Worm (Caenorhabditis elegans) whole organism, young adult: ENCODE results near the gene rbm-26.

Experiments
- B0019.2 ChIP-seq: fragments of 200-800 bp; sonication (Bioruptor generic); conservative IDR thresholded peaks from 2 replicates; pipeline ENCODE4 v1.3.6; 2022; ENCODE audit warnings: missing genetic modification reagents, missing genetic modification characterization, missing compliant biosample characterization
- B0261.1 ChIP-seq: sonication (generic microtip); optimal IDR thresholded peaks from 2 replicates; lab custom pipeline; 2016; ENCODE audit warnings: mild to moderate bottlenecking, missing genetic modification characterization, moderate library complexity, missing compliant biosample characterization
- F10E7.11 ChIP-seq: sonication (generic microtip); optimal IDR thresholded peaks from 2 replicates; lab custom pipeline; 2017; ENCODE audit warnings: mild to moderate bottlenecking, missing genetic modification characterization, moderate library complexity, missing compliant biosample characterization
- F22D6.2 ChIP-seq: sonication (generic microtip); optimal IDR thresholded peaks from 2 replicates; lab custom pipeline; 2016; ENCODE audit warnings: mild to moderate bottlenecking, missing genetic modification characterization, missing compliant biosample characterization
- F23B12.7 ChIP-seq: sonication (generic microtip); optimal IDR thresholded peaks from 2 replicates; lab custom pipeline; 2017; ENCODE audit warnings: missing genetic modification characterization, mild to moderate bottlenecking, missing compliant biosample characterization, antibody characterized with exemption, moderate library complexity; ENCODE audit not compliant: insufficient read depth
- F57C9.4 ChIP-seq: sonication (generic microtip); optimal IDR thresholded peaks from 2 replicates; lab custom pipeline; 2017; ENCODE audit warnings: mild to moderate bottlenecking, missing genetic modification characterization, missing compliant biosample characterization
- K11D2.4 ChIP-seq: fragments of 200-800 bp; sonication (Bioruptor generic); IDR thresholded peaks from 2 replicates; pipeline ENCODE4 v1.3.6; 2022; ENCODE audit warnings: missing genetic modification reagents, missing genetic modification characterization, missing compliant biosample characterization
- T26A5.8 ChIP-seq: sonication (generic microtip); optimal IDR thresholded peaks from 2 replicates; lab custom pipeline; 2016; ENCODE audit warnings: missing genetic modification characterization, missing compliant biosample characterization
- Y67H2A.10 ChIP-seq: fragments of 200-800 bp; sonication (Bioruptor generic); conservative IDR thresholded peaks from 2 replicates; pipeline ENCODE4 v1.3.6; 2022; ENCODE audit warnings: missing genetic modification reagents, missing genetic modification characterization, missing compliant biosample characterization
- aptf-3 ChIP-seq: fragments of 200-800 bp; sonication (Bioruptor generic); IDR thresholded peaks from 2 replicates; pipeline ENCODE4 v1.3.6; 2022; ENCODE audit warnings: missing genetic modification characterization, missing compliant biosample characterization
- atf-7 ChIP-seq: sonication (generic microtip); optimal IDR thresholded peaks from 2 replicates; lab custom pipeline; 2017; ENCODE audit warnings: mild to moderate bottlenecking, missing genetic modification characterization, missing compliant biosample characterization
- attf-3 ChIP-seq: fragments of 200-800 bp; sonication (Bioruptor generic); conservative IDR thresholded peaks from 2 replicates; pipeline ENCODE4 v1.3.6; 2022; ENCODE audit warnings: missing genetic modification reagents, missing genetic modification characterization, missing compliant biosample characterization
- bed-1 ChIP-seq: fragments of 200-800 bp; sonication (Bioruptor generic); IDR thresholded peaks from 2 replicates; pipeline ENCODE4 v1.3.6; 2022; ENCODE audit warnings: missing genetic modification reagents, missing genetic modification characterization, missing compliant biosample characterization
- bed-2 ChIP-seq: fragments of 200-800 bp; sonication (Bioruptor generic); IDR thresholded peaks from 2 replicates; pipeline ENCODE4 v1.3.6; 2022; ENCODE audit warnings: missing genetic modification reagents, missing genetic modification characterization, missing compliant biosample characterization
- ceh-40 ChIP-seq: fragments of 200-800 bp; sonication (Bioruptor generic); IDR thresholded peaks from 2 replicates; pipeline ENCODE4 v1.3.6; 2022; ENCODE audit warnings: missing genetic modification characterization, missing compliant biosample characterization
- chd-7 ChIP-seq: sonication (generic microtip); optimal IDR thresholded peaks from 2 replicates; lab custom pipeline; 2016; ENCODE audit warnings: mild to moderate bottlenecking, missing genetic modification characterization, moderate library complexity, missing compliant biosample characterization
- die-1 ChIP-seq: sonication (generic microtip); optimal IDR thresholded peaks from 2 replicates; lab custom pipeline; 2016; ENCODE audit warnings: missing genotype, mild to moderate bottlenecking, missing genetic modification characterization, missing compliant biosample characterization
- dpff-1 ChIP-seq: sonication (generic microtip); optimal IDR thresholded peaks from 2 replicates; lab custom pipeline; 2017; ENCODE audit warnings: mild to moderate bottlenecking, missing genetic modification characterization, missing compliant biosample characterization
- ets-4 ChIP-seq: fragments of 200-800 bp; sonication (Bioruptor generic); optimal IDR thresholded peaks from 2 replicates; lab custom pipeline; 2018; ENCODE audit warnings: mild to moderate bottlenecking, missing genetic modification characterization, missing compliant biosample characterization
- him-1 ChIP-seq: sonication (generic microtip); optimal IDR thresholded peaks from 2 replicates; lab custom pipeline; 2016; ENCODE audit warnings: missing genotype, missing genetic modification reagents, missing genetic modification characterization, missing compliant biosample characterization
- hlh-12 ChIP-seq: sonication (generic microtip); optimal IDR thresholded peaks from 2 replicates; lab custom pipeline; 2016; ENCODE audit warnings: missing genetic modification characterization, missing compliant biosample characterization
- hmg-20 ChIP-seq: fragments of 200-800 bp; sonication (Bioruptor generic); IDR thresholded peaks from 2 replicates; pipeline ENCODE4 v1.3.6; 2022; ENCODE audit warnings: missing genetic modification reagents, missing genetic modification characterization, missing compliant biosample characterization
- lin-35 ChIP-seq, 3 experiments: fragments of 150-350 bp in 2 of 3; sonication (generic microtip) in 1 of 3; optimal IDR thresholded peaks; 2 replicates each; lab custom pipeline; 2014 to 2018; ENCODE audit warnings: missing biosample characterization in 3 of 3, missing genetic modification characterization in 3 of 3, missing genetic modification reagents in 3 of 3
- lin-40 ChIP-seq: sonication (generic microtip); optimal IDR thresholded peaks from 2 replicates; lab custom pipeline; 2016; ENCODE audit warnings: missing genetic modification characterization, mild to moderate bottlenecking, missing compliant biosample characterization, missing genotype, missing genetic modification reagents
- lir-1 ChIP-seq: fragments of 200-800 bp; sonication (Bioruptor generic); conservative IDR thresholded peaks from 2 replicates; pipeline ENCODE4 v1.3.6; 2022; ENCODE audit warnings: missing genetic modification reagents, missing genetic modification characterization, missing compliant biosample characterization
- madf-3 ChIP-seq: fragments of 200-800 bp; sonication (Bioruptor generic); IDR thresholded peaks from 2 replicates; pipeline ENCODE4 v1.3.6; 2022; ENCODE audit warnings: missing genetic modification reagents, missing genetic modification characterization, missing compliant biosample characterization
- madf-6 ChIP-seq: fragments of 200-800 bp; sonication (Bioruptor generic); IDR thresholded peaks from 2 replicates; pipeline ENCODE4 v1.3.6; 2022; ENCODE audit warnings: missing genetic modification reagents, missing genetic modification characterization, missing compliant biosample characterization
- mes-4 ChIP-seq: sonication (generic microtip); optimal IDR thresholded peaks from 2 replicates; lab custom pipeline; 2016; ENCODE audit warnings: missing genotype, missing genetic modification characterization, missing compliant biosample characterization
- nfya-2 ChIP-seq: fragments of 200-800 bp; sonication (Bioruptor generic); IDR thresholded peaks from 2 replicates; pipeline ENCODE4 v1.3.6; 2022; ENCODE audit warnings: missing genetic modification reagents, missing genetic modification characterization, missing compliant biosample characterization
- nhr-27 ChIP-seq: fragments of 200-800 bp; sonication (Bioruptor generic); optimal IDR thresholded peaks from 2 replicates; lab custom pipeline; 2018; ENCODE audit warnings: mild to moderate bottlenecking, missing genetic modification characterization, moderate library complexity, missing compliant biosample characterization
- pha-4 ChIP-seq: fragments of 150-350 bp; sonication (generic microtip); optimal IDR thresholded peaks from 2 replicates; lab custom pipeline; 2014; ENCODE audit warnings: missing biosample characterization, missing genetic modification reagents, missing genetic modification characterization
- repo-1 ChIP-seq: sonication (generic microtip); optimal IDR thresholded peaks from 2 replicates; lab custom pipeline; 2017; ENCODE audit warnings: mild to moderate bottlenecking, missing genetic modification characterization, missing compliant biosample characterization
- sdz-38 ChIP-seq: sonication (generic microtip); optimal IDR thresholded peaks from 2 replicates; lab custom pipeline; 2016; ENCODE audit warnings: missing genotype, missing genetic modification characterization, missing compliant biosample characterization
- snpc-4 ChIP-seq, 5 experiments: fragments of 150-350 bp in 1 of 5; sonication (generic microtip) in 4 of 5; optimal IDR thresholded peaks; 2 replicates each; lab custom pipeline; 2014 to 2018; ENCODE audit warnings: missing genetic modification characterization in 5 of 5, missing biosample characterization in 3 of 5, antibody characterized with exemption in 2 of 5, mild to moderate bottlenecking in 2 of 5, missing compliant biosample characterization in 2 of 5, missing genotype in 2 of 5, moderate library complexity in 2 of 5, missing genetic modification reagents in 1 of 5
- tbx-9 ChIP-seq: sonication (generic microtip); optimal IDR thresholded peaks from 2 replicates; lab custom pipeline; 2016; ENCODE audit warnings: borderline replicate concordance, missing genetic modification characterization, inconsistent platforms, missing compliant biosample characterization
- zim-3 ChIP-seq: sonication (generic microtip); optimal IDR thresholded peaks from 2 replicates; lab custom pipeline; 2017; ENCODE audit warnings: mild to moderate bottlenecking, missing genetic modification characterization, moderate library complexity, missing compliant biosample characterization
- ztf-22 ChIP-seq: fragments of 200-800 bp; sonication (Bioruptor generic); optimal IDR thresholded peaks from 2 replicates; lab custom pipeline; 2018; ENCODE audit warnings: mild to moderate bottlenecking, missing genetic modification characterization, moderate library complexity, missing compliant biosample characterization
- ztf-26 ChIP-seq: sonication (generic microtip); optimal IDR thresholded peaks from 2 replicates; lab custom pipeline; 2017; ENCODE audit warnings: missing genetic modification characterization, missing compliant biosample characterization
- ztf-6 ChIP-seq: fragments of 200-800 bp; sonication (Bioruptor generic); IDR thresholded peaks from 2 replicates; pipeline ENCODE4 v1.3.6; 2022; ENCODE audit warnings: missing genetic modification reagents, missing genetic modification characterization, missing compliant biosample characterization

The rbm-26 gene

DNA sequence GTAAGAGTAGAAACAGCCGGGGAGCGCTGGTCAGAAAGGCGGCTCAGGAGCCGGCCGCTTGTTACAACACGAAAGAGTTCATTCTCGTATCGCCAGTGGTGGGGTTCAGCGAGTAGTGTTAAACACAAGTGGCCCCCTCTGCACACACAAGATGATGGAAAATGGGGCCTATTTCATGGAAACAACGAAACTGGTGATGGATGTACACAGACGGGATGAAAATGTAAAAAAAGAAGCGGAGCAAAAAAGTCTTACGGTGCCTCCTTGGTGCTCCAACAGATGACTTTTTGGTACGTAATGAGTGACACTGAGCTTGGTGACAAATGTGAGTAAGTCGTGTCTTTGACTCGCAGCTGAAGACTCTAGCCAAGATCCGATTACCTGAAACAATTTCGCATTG, 3.3 kb upstream of the rbm-26 start:
- TF ChIP-seq hlh-12 (tag; lab: Kevin White, UChicago) (no peak), F23B12.7 (tag; lab: Kevin White, UChicago) (no peak), Y67H2A.10 (no peak), dpff-1 (tag; lab: Kevin White, UChicago) (no peak), lin-35 (GFP tag; optimal IDR thresholded peaks at IDR 0.05; lab: Kevin White, UChicago) (no peak), snpc-4 (GFP tag; optimal IDR thresholded peaks at IDR 0.05; lab: Kevin White, UChicago) (no peak), snpc-4 (tag; optimal IDR thresholded peaks at IDR 0.05; lab: Kevin White, UChicago) (no peak), mes-4 (no peak), zim-3 (tag; lab: Kevin White, UChicago) (no peak), nfya-2 (GFP tag; lab: Robert Waterston, UW) (no peak), bed-2 (no peak), ceh-40 (no peak), T26A5.8 (tag; lab: Kevin White, UChicago) (no peak), pha-4 (tag; lab: Kevin White, UChicago) (no peak), chd-7 (tag; lab: Kevin White, UChicago) (no peak), him-1 (tag; lab: Kevin White, UChicago) (no peak)

ce11 chrIII:5709224-5709623, 2.1 kb upstream of the rbm-26 start, which contains the start of gene hpo-28:
hpo-28 (minus strand) TSS chrIII:5709324.
- TF ChIP-seq K11D2.4 (GFP tag; lab: Robert Waterston, UW) (no peak), die-1 (no peak), ets-4 (GFP tag; lab: Kevin White, UChicago) (no peak), ztf-6 (no peak), hmg-20 (GFP tag; lab: Robert Waterston, UW) (no peak), B0261.1 (no peak), lir-1 (GFP tag; lab: Robert Waterston, UW) (no peak), F57C9.4 (tag; lab: Kevin White, UChicago) (no peak), sdz-38 (tag; lab: Kevin White, UChicago) (no peak), ztf-26 (tag; lab: Kevin White, UChicago) (no peak), F10E7.11 (tag; lab: Kevin White, UChicago) (no peak), madf-3 (GFP tag; lab: Robert Waterston, UW) (no peak), madf-6 (GFP tag; lab: Robert Waterston, UW) (no peak), atf-7 (tag; lab: Kevin White, UChicago) (no peak), B0019.2 (no peak), F22D6.2 (no peak), tbx-9 (tag; lab: Kevin White, UChicago) (no peak), repo-1 (tag; lab: Kevin White, UChicago) (no peak), aptf-3 (GFP tag; lab: Robert Waterston, UW) (no peak), bed-1 (GFP tag; lab: Robert Waterston, UW) (no peak)
- TF ChIP-seq, all 124 proteins: peak for 0

ce11 chrIII:5710045-5710444, 1.3 kb upstream of the rbm-26 start, which contains the start of gene B0336.12:
B0336.12 (minus strand) TSS chrIII:5710145.
- no peak for TF ChIP-seq attf-3
- no peak for TF ChIP-seq nhr-27 (tag; lab: Kevin White, UChicago)
- no peak for TF ChIP-seq madf-6 (GFP tag; lab: Robert Waterston, UW)
- no peak for TF ChIP-seq hlh-12 (tag; lab: Kevin White, UChicago)
- no peak for TF ChIP-seq ztf-22
- no peak for TF ChIP-seq lin-40 (tag; lab: Kevin White, UChicago)
- no peak for TF ChIP-seq T26A5.8 (tag; lab: Kevin White, UChicago)
